Fruit fly (Drosophila melanogaster) whole organism, prepupa: Measurements from ENCODE around the gene CG33287.

Experiments used
- Blimp-1 ChIP-seq: fragments of 200-800 bp; sonication (Bioruptor generic); optimal IDR thresholded peaks from 3 replicates; lab custom pipeline; 2017; ENCODE audit warnings: missing biosample characterization, missing genetic modification characterization, mild to moderate bottlenecking, moderate library complexity, missing genetic modification reagents
- CG10669 ChIP-seq: fragments of 200-800 bp; sonication (Bioruptor generic); optimal IDR thresholded peaks from 3 replicates; lab custom pipeline; 2018; ENCODE audit warnings: missing biosample characterization, mild to moderate bottlenecking, missing genetic modification characterization, moderate library complexity
- CG11294 ChIP-seq: fragments of 200-800 bp; sonication (Bioruptor generic); IDR thresholded peaks from 2 replicates; pipeline ENCODE4 v1.3.6; 2022; ENCODE audit warnings: missing biosample characterization, missing genetic modification characterization
- CG11762 ChIP-seq: fragments of 200-800 bp; sonication (Bioruptor generic); optimal IDR thresholded peaks from 3 replicates; lab custom pipeline; 2016; ENCODE audit warnings: missing biosample characterization, missing genetic modification characterization; ENCODE audit not compliant: insufficient read depth
- CG11902 ChIP-seq: fragments of 200-800 bp; sonication (Bioruptor generic); optimal IDR thresholded peaks from 3 replicates; lab custom pipeline; 2016; ENCODE audit warnings: missing biosample characterization, missing genetic modification characterization
- CG15336 ChIP-seq: fragments of 200-800 bp; sonication (Bioruptor generic); IDR thresholded peaks from 2 replicates; pipeline ENCODE4 v1.3.6; 2022; ENCODE audit warnings: missing biosample characterization, missing genetic modification characterization
- CG1621 ChIP-seq: fragments of 200-800 bp; sonication (Bioruptor generic); optimal IDR thresholded peaks from 3 replicates; lab custom pipeline; 2018; ENCODE audit warnings: missing biosample characterization, mild to moderate bottlenecking, missing genetic modification characterization
- CG31627 ChIP-seq: fragments of 200-800 bp; sonication (Bioruptor generic); optimal IDR thresholded peaks from 3 replicates; lab custom pipeline; 2016; ENCODE audit warnings: missing biosample characterization, missing genetic modification characterization
- CG32006 ChIP-seq: fragments of 200-800 bp; sonication (Bioruptor generic); optimal IDR thresholded peaks from 3 replicates; lab custom pipeline; 2017; ENCODE audit warnings: missing biosample characterization, mild to moderate bottlenecking, missing genetic modification characterization
- CG34406 ChIP-seq: fragments of 200-800 bp; sonication (Bioruptor generic); optimal IDR thresholded peaks from 3 replicates; lab custom pipeline; 2016; ENCODE audit warnings: missing biosample characterization, missing genetic modification characterization
- CG4318 ChIP-seq: fragments of 200-800 bp; sonication (Bioruptor generic); optimal IDR thresholded peaks from 3 replicates; lab custom pipeline; 2017; ENCODE audit warnings: missing biosample characterization, mild to moderate bottlenecking, missing genetic modification characterization
- CG6163 ChIP-seq: fragments of 200-800 bp; sonication (Bioruptor generic); IDR thresholded peaks from 3 replicates; pipeline ENCODE4 v1.3.6; 2022; ENCODE audit warnings: missing biosample characterization, missing genetic modification characterization
- CG6276 ChIP-seq: fragments of 200-800 bp; sonication (Bioruptor generic); optimal IDR thresholded peaks from 2 replicates; lab custom pipeline; 2017; ENCODE audit warnings: missing biosample characterization, mild to moderate bottlenecking, missing genetic modification characterization
- CG6792 ChIP-seq: fragments of 200-800 bp; sonication (Bioruptor generic); optimal IDR thresholded peaks from 3 replicates; lab custom pipeline; 2016; ENCODE audit warnings: missing biosample characterization, missing genetic modification characterization
- CG6808 ChIP-seq: fragments of 200-800 bp; sonication (Bioruptor generic); optimal IDR thresholded peaks from 3 replicates; lab custom pipeline; 2017; ENCODE audit warnings: missing biosample characterization, missing genetic modification characterization, mild to moderate bottlenecking, moderate library complexity, missing genetic modification reagents
- CG7368 ChIP-seq: fragments of 200-800 bp; sonication (Bioruptor generic); optimal IDR thresholded peaks from 3 replicates; lab custom pipeline; 2016; ENCODE audit warnings: missing biosample characterization, missing genetic modification characterization
- CG8119 ChIP-seq: fragments of 200-800 bp; sonication (Bioruptor generic); IDR thresholded peaks from 3 replicates; pipeline ENCODE4 v1.3.6; 2022; ENCODE audit warnings: missing biosample characterization, missing genetic modification characterization
- CG8319 ChIP-seq: fragments of 200-800 bp; sonication (Bioruptor generic); optimal IDR thresholded peaks from 3 replicates; lab custom pipeline; 2016; ENCODE audit warnings: missing biosample characterization, missing genetic modification characterization
- CG8632 ChIP-seq: fragments of 200-800 bp; sonication (Bioruptor generic); optimal IDR thresholded peaks from 3 replicates; lab custom pipeline; 2016; ENCODE audit warnings: missing biosample characterization, missing genetic modification characterization
- CG9139 ChIP-seq: fragments of 200-800 bp; sonication (Bioruptor generic); optimal IDR thresholded peaks from 3 replicates; lab custom pipeline; 2017; ENCODE audit warnings: missing biosample characterization, mild to moderate bottlenecking, missing genetic modification characterization
- Eip75B ChIP-seq: fragments of 200-800 bp; sonication (Bioruptor generic); optimal IDR thresholded peaks from 3 replicates; lab custom pipeline; 2016; ENCODE audit warnings: missing biosample characterization, missing genetic modification characterization
- Eip78C ChIP-seq: fragments of 200-800 bp; sonication (Bioruptor generic); peaks from one replicate; lab custom pipeline; 2016; ENCODE audit warnings: missing biosample characterization, missing genetic modification characterization
- Eip93F ChIP-seq: fragments of 200-800 bp; sonication (Bioruptor generic); optimal IDR thresholded peaks from 2 replicates; lab custom pipeline; 2016; ENCODE audit warnings: missing biosample characterization, mild to moderate bottlenecking, missing genetic modification characterization
- Ets96B ChIP-seq: fragments of 200-800 bp; optimal IDR thresholded peaks from 2 replicates; lab custom pipeline; 2019; ENCODE audit warnings: missing biosample characterization, mild to moderate bottlenecking, missing genetic modification characterization, moderate library complexity
- Hr38 ChIP-seq: sonication (Bioruptor generic); optimal IDR thresholded peaks from 2 replicates; lab custom pipeline; 2016; ENCODE audit warnings: missing biosample characterization, missing genetic modification characterization
- Hr39 ChIP-seq: fragments of 200-800 bp; sonication (Bioruptor generic); optimal IDR thresholded peaks from 2 replicates; lab custom pipeline; 2016; ENCODE audit warnings: missing biosample characterization, missing genetic modification characterization
- Hr4 ChIP-seq: fragments of 200-800 bp; sonication (Bioruptor generic); optimal IDR thresholded peaks from 3 replicates; lab custom pipeline; 2016; ENCODE audit warnings: missing biosample characterization, missing genetic modification characterization
- Smox ChIP-seq: fragments of 200-800 bp; sonication (Bioruptor generic); optimal IDR thresholded peaks from 3 replicates; lab custom pipeline; 2016; ENCODE audit warnings: missing biosample characterization, missing genetic modification characterization
- Sox102F ChIP-seq: fragments of 200-800 bp; sonication (Bioruptor generic); optimal IDR thresholded peaks from 2 replicates; lab custom pipeline; 2016; ENCODE audit warnings: missing biosample characterization, mild to moderate bottlenecking, missing genetic modification characterization
- Sox15 ChIP-seq: fragments of 200-800 bp; sonication (Bioruptor generic); optimal IDR thresholded peaks from 3 replicates; lab custom pipeline; 2016; ENCODE audit warnings: missing biosample characterization, missing genetic modification characterization
- achi ChIP-seq: fragments of 200-800 bp; sonication (Bioruptor generic); optimal IDR thresholded peaks from 3 replicates; lab custom pipeline; 2016; ENCODE audit warnings: missing biosample characterization, missing genetic modification characterization
- acj6 ChIP-seq: fragments of 200-800 bp; sonication (Bioruptor generic); optimal IDR thresholded peaks from 3 replicates; lab custom pipeline; 2016; ENCODE audit warnings: missing biosample characterization, missing genetic modification characterization
- cyc ChIP-seq: fragments of 200-800 bp; sonication (Bioruptor generic); optimal IDR thresholded peaks from 3 replicates; lab custom pipeline; 2016; ENCODE audit warnings: missing biosample characterization, missing genetic modification characterization
- dac ChIP-seq: fragments of 200-800 bp; sonication (Bioruptor generic); optimal IDR thresholded peaks from 2 replicates; lab custom pipeline; 2017; ENCODE audit warnings: missing biosample characterization, mild to moderate bottlenecking, missing genetic modification characterization
- eg ChIP-seq: fragments of 200-800 bp; sonication (Bioruptor generic); IDR thresholded peaks from 3 replicates; pipeline ENCODE4 v1.3.6; 2022; ENCODE audit warnings: missing biosample characterization, missing genetic modification characterization
- esn ChIP-seq: fragments of 200-800 bp; sonication (Bioruptor generic); optimal IDR thresholded peaks from 2 replicates; lab custom pipeline; 2016; ENCODE audit warnings: missing biosample characterization, mild to moderate bottlenecking, missing genetic modification characterization, moderate library complexity
- fd59A ChIP-seq: fragments of 200-800 bp; sonication (Bioruptor generic); optimal IDR thresholded peaks from 2 replicates; lab custom pipeline; 2017; ENCODE audit warnings: missing biosample characterization, mild to moderate bottlenecking, missing genetic modification characterization, missing genetic modification reagents
- fd85E ChIP-seq: fragments of 200-800 bp; sonication (Bioruptor generic); optimal IDR thresholded peaks from 3 replicates; lab custom pipeline; 2016; ENCODE audit warnings: missing biosample characterization, missing genetic modification characterization
- fkh ChIP-seq: fragments of 200-800 bp; sonication (Bioruptor generic); optimal IDR thresholded peaks from 3 replicates; lab custom pipeline; 2017; ENCODE audit warnings: missing biosample characterization, mild to moderate bottlenecking, missing genetic modification characterization, moderate library complexity
- lz ChIP-seq: fragments of 200-800 bp; sonication (Bioruptor generic); optimal IDR thresholded peaks from 3 replicates; lab custom pipeline; 2016; ENCODE audit warnings: missing biosample characterization, missing genetic modification characterization
- net ChIP-seq: fragments of 200-800 bp; sonication (Bioruptor generic); optimal IDR thresholded peaks from 3 replicates; lab custom pipeline; 2016; ENCODE audit warnings: missing biosample characterization, missing genetic modification characterization
- pdm3 ChIP-seq: fragments of 200-800 bp; sonication (Bioruptor generic); optimal IDR thresholded peaks from 3 replicates; lab custom pipeline; 2016; ENCODE audit warnings: missing biosample characterization, missing genetic modification characterization
- spab ChIP-seq: fragments of 200-800 bp; sonication (Bioruptor generic); optimal IDR thresholded peaks from 2 replicates; lab custom pipeline; 2017; ENCODE audit warnings: missing biosample characterization, mild to moderate bottlenecking, missing genetic modification characterization, missing genetic modification reagents
- ss ChIP-seq, 2 experiments: fragments of 200-800 bp; sonication (Bioruptor generic); optimal IDR thresholded peaks; 2 replicates in 1 of 2; 3 replicates in 1 of 2; lab custom pipeline; 2017 to 2018; ENCODE audit warnings: mild to moderate bottlenecking in 2 of 2, missing biosample characterization in 2 of 2, missing genetic modification characterization in 2 of 2, moderate library complexity in 1 of 2
- svp ChIP-seq: fragments of 200-800 bp; sonication (Bioruptor generic); peaks from one replicate; lab custom pipeline; 2016; ENCODE audit warnings: missing biosample characterization, missing genetic modification characterization
- topi ChIP-seq: fragments of 200-800 bp; sonication (Bioruptor generic); optimal IDR thresholded peaks from 3 replicates; lab custom pipeline; 2016; ENCODE audit warnings: missing biosample characterization, missing genetic modification characterization
- vri ChIP-seq: fragments of 200-800 bp; sonication (Bioruptor generic); optimal IDR thresholded peaks from 3 replicates; lab custom pipeline; 2016; ENCODE audit warnings: missing biosample characterization, mild to moderate bottlenecking, missing genetic modification characterization

The CG33287 gene

dm6 chr3L:20950136-20950499 lies 20.3 kb downstream of the CG33287 start (continued):
- TF ChIP-seq fd59A (GFP tag; lab: Kevin White, UChicago) (peak; percentile 97), spab (GFP tag; lab: Kevin White, UChicago) (peak; percentile 96), Eip93F (GFP tag; lab: Kevin White, UChicago) (peak; percentile 76), CG7368 (GFP tag; lab: Kevin White, UChicago) (peak; percentile 86), lz (GFP tag; lab: Kevin White, UChicago) (peak; percentile 96), CG11902 (peak; percentile 91), CG34406 (peak; percentile 96), CG6163 (GFP tag; lab: Robert Waterston, UW) (peak; percentile 90), CG10669 (GFP tag; lab: Kevin White, UChicago) (peak; percentile 98), Ets96B (tag; lab: Kevin White, UChicago) (peak; percentile 98), acj6 (GFP tag; lab: Kevin White, UChicago) (peak; percentile 97), net (peak; percentile 93), Eip75B (peak; percentile 97), Sox15 (GFP tag; lab: Kevin White, UChicago) (peak; percentile 93), CG9139 (peak; percentile 96), CG8319 (GFP tag; lab: Kevin White, UChicago) (peak; percentile 92), CG6792 (GFP tag; lab: Kevin White, UChicago) (peak; percentile 97), fd85E (GFP tag; lab: Kevin White, UChicago) (peak; percentile 77)

dm6 chr3L:20949371-20950135 lies 20.9 kb downstream of the CG33287 start, which contains the start of gene fng:
fng (minus strand) TSS chr3L:20949512.
- TF ChIP-seq CG4318 (GFP tag; lab: Kevin White, UChicago), result no peak
- TF ChIP-seq ss (GFP tag; optimal IDR thresholded peaks at IDR 0.05; lab: Kevin White, UChicago), result no peak
- TF ChIP-seq CG6808 (GFP tag; lab: Kevin White, UChicago), result no peak
- peak; percentile 21 for TF ChIP-seq achi
- TF ChIP-seq CG11902, result no peak
- no peak for TF ChIP-seq CG8119 (GFP tag; lab: Robert Waterston, UW)
- no peak for TF ChIP-seq CG11762
- peak; percentile 6 for TF ChIP-seq topi (GFP tag; lab: Kevin White, UChicago)
- peak; percentile 44; the same call in 1 of the 3 replicates for TF ChIP-seq eg (GFP tag; lab: Robert Waterston, UW)
- no peak for TF ChIP-seq Smox
- no peak for TF ChIP-seq vri (GFP tag; lab: Kevin White, UChicago)
- no peak for TF ChIP-seq CG1621
- no peak for TF ChIP-seq Hr39 (GFP tag; lab: Kevin White, UChicago)
- peak; percentile 48 for TF ChIP-seq Sox102F (GFP tag; lab: Kevin White, UChicago)
- no peak for TF ChIP-seq Hr38
- no peak for TF ChIP-seq Sox15 (GFP tag; lab: Kevin White, UChicago)
- TF ChIP-seq cyc, result no peak
- no peak for TF ChIP-seq pdm3
- TF ChIP-seq CG6163 (GFP tag; lab: Robert Waterston, UW), result peak; percentile 70; the same call in 2 of the 3 replicates
- no peak for TF ChIP-seq Blimp-1 (GFP tag; lab: Kevin White, UChicago)
- TF ChIP-seq CG34406, result peak; percentile 19
- TF ChIP-seq fkh, result no peak
- peak; percentile 42 for TF ChIP-seq esn (GFP tag; lab: Kevin White, UChicago)
- no peak for TF ChIP-seq Ets96B (tag; lab: Kevin White, UChicago)
- no peak for TF ChIP-seq dac (GFP tag; lab: Kevin White, UChicago)
- TF ChIP-seq CG6276 (GFP tag; lab: Kevin White, UChicago), result peak; percentile 34
- no peak for TF ChIP-seq CG32006 (GFP tag; lab: Kevin White, UChicago)
- peak; percentile 70 for TF ChIP-seq svp
- TF ChIP-seq CG15336 (GFP tag; lab: Robert Waterston, UW), result peak; percentile 44; the same call in 1 of the 2 replicates
- no peak for TF ChIP-seq CG8319 (GFP tag; lab: Kevin White, UChicago)
- TF ChIP-seq lz (GFP tag; lab: Kevin White, UChicago), result peak; percentile 10
- peak; percentile 81 for TF ChIP-seq Eip78C (GFP tag; lab: Kevin White, UChicago)
- no peak for TF ChIP-seq CG7368 (GFP tag; lab: Kevin White, UChicago)
- TF ChIP-seq CG31627 (GFP tag; lab: Kevin White, UChicago), result no peak
- TF ChIP-seq CG8632 (GFP tag; lab: Kevin White, UChicago), result peak; percentile 8
- no peak for TF ChIP-seq Hr4 (GFP tag; lab: Kevin White, UChicago)
- no peak for TF ChIP-seq fd85E (GFP tag; lab: Kevin White, UChicago)
- TF ChIP-seq CG10669 (GFP tag; lab: Kevin White, UChicago), result no peak
- TF ChIP-seq CG11294, result no peak
- no peak for TF ChIP-seq fd59A (GFP tag; lab: Kevin White, UChicago)
